Worm (Caenorhabditis elegans) whole organism, L3 larva: Measurements from ENCODE around the gene fbxc-49.
A peak's percentile ranks its signal among the peaks of the same experiment; 100 is the strongest.

Source experiments
- R02D3.7 ChIP-seq: fragments of 150-350 bp; optimal IDR thresholded peaks from 2 replicates; lab custom pipeline; 2014; ENCODE audit warnings: missing biosample characterization, missing genetic modification characterization
- aly-2 ChIP-seq: fragments of 150-350 bp; optimal IDR thresholded peaks from 2 replicates; lab custom pipeline; 2014; ENCODE audit warnings: missing biosample characterization, missing genetic modification characterization
- ama-1 ChIP-seq: fragments of 150-350 bp; optimal IDR thresholded peaks from 2 replicates; lab custom pipeline; 2018
- ceh-16 ChIP-seq: sonication (generic microtip); optimal IDR thresholded peaks from 2 replicates; lab custom pipeline; 2017; ENCODE audit warnings: missing biosample characterization, missing genetic modification characterization
- ceh-28 ChIP-seq: fragments of 150-350 bp; optimal IDR thresholded peaks from 2 replicates; lab custom pipeline; 2014; ENCODE audit warnings: missing biosample characterization, missing genetic modification reagents, missing genetic modification characterization
- ceh-9 ChIP-seq: sonication (generic microtip); optimal IDR thresholded peaks from 2 replicates; lab custom pipeline; 2018; ENCODE audit warnings: missing biosample characterization, missing genetic modification characterization
- daf-12 ChIP-seq: fragments of 150-350 bp; optimal IDR thresholded peaks from 2 replicates; lab custom pipeline; 2014; ENCODE audit warnings: missing biosample characterization, missing genetic modification reagents, missing genetic modification characterization
- elt-1 ChIP-seq: fragments of 150-350 bp; optimal IDR thresholded peaks from 2 replicates; lab custom pipeline; 2014; ENCODE audit warnings: missing biosample characterization, missing genetic modification characterization
- elt-2 ChIP-seq: sonication (generic microtip); optimal IDR thresholded peaks from 2 replicates; lab custom pipeline; 2016; ENCODE audit warnings: missing genetic modification reagents, mild to moderate bottlenecking, missing genetic modification characterization, missing compliant biosample characterization
- elt-3 ChIP-seq, 3 experiments: fragments of 150-350 bp in 1 of 3; sonication (generic microtip) in 2 of 3; optimal IDR thresholded peaks; 2 replicates in 2 of 3; 4 replicates in 1 of 3; lab custom pipeline; 2014 to 2017; ENCODE audit warnings: missing biosample characterization in 3 of 3, missing genetic modification characterization in 3 of 3
- eor-1 ChIP-seq, 2 experiments: fragments of 150-350 bp; optimal IDR thresholded peaks; 2 replicates each; lab custom pipeline; 2014 to 2018; ENCODE audit warnings: missing biosample characterization in 2 of 2, missing genetic modification characterization in 2 of 2
- fkh-10 ChIP-seq: sonication (generic microtip); optimal IDR thresholded peaks from 2 replicates; lab custom pipeline; 2017; ENCODE audit warnings: missing biosample characterization, missing genetic modification reagents, missing genetic modification characterization
- fkh-2 ChIP-seq: fragments of 150-350 bp; optimal IDR thresholded peaks from 2 replicates; lab custom pipeline; 2014; ENCODE audit warnings: missing biosample characterization, missing genetic modification reagents, missing genetic modification characterization
- fos-1 ChIP-seq: fragments of 150-350 bp; optimal IDR thresholded peaks from 2 replicates; lab custom pipeline; 2014; ENCODE audit warnings: missing biosample characterization, missing genetic modification characterization
- jun-1 ChIP-seq: fragments of 150-350 bp; optimal IDR thresholded peaks from 2 replicates; lab custom pipeline; 2014; ENCODE audit warnings: missing biosample characterization, missing genetic modification reagents, missing genetic modification characterization
- lin-15B ChIP-seq: fragments of 150-350 bp; optimal IDR thresholded peaks from 2 replicates; lab custom pipeline; 2014; ENCODE audit warnings: missing biosample characterization, missing genetic modification characterization
- lsy-12 ChIP-seq: sonication (generic microtip); optimal IDR thresholded peaks from 2 replicates; lab custom pipeline; 2016; ENCODE audit warnings: mild to moderate bottlenecking, missing genetic modification characterization, missing compliant biosample characterization
- mdl-1 ChIP-seq: fragments of 150-350 bp; optimal IDR thresholded peaks from 2 replicates; lab custom pipeline; 2014; ENCODE audit warnings: missing biosample characterization, missing genetic modification characterization
- mml-1 ChIP-seq: fragments of 150-350 bp; sonication (generic microtip); optimal IDR thresholded peaks from 3 replicates; lab custom pipeline; 2014; ENCODE audit warnings: missing biosample characterization, missing genetic modification characterization
- nfya-1 ChIP-seq: sonication (generic microtip); optimal IDR thresholded peaks from 2 replicates; lab custom pipeline; 2017; ENCODE audit warnings: missing genetic modification characterization, mild to moderate bottlenecking, missing compliant biosample characterization, antibody characterized with exemption, moderate library complexity; ENCODE audit not compliant: insufficient read depth
- nhr-12 ChIP-seq: fragments of 150-350 bp; optimal IDR thresholded peaks from 2 replicates; lab custom pipeline; 2014; ENCODE audit warnings: missing biosample characterization, missing genetic modification characterization
- nhr-23 ChIP-seq: fragments of 150-350 bp; optimal IDR thresholded peaks from 2 replicates; lab custom pipeline; 2014; ENCODE audit warnings: missing biosample characterization, missing genetic modification reagents, missing genetic modification characterization
- nhr-237 ChIP-seq: fragments of 150-350 bp; optimal IDR thresholded peaks from 2 replicates; lab custom pipeline; 2014; ENCODE audit warnings: missing biosample characterization, missing genetic modification characterization
- nhr-28 ChIP-seq: fragments of 150-350 bp; optimal IDR thresholded peaks from 2 replicates; lab custom pipeline; 2014; ENCODE audit warnings: missing biosample characterization, missing genetic modification characterization
- nhr-67 ChIP-seq: fragments of 150-350 bp; optimal IDR thresholded peaks from 2 replicates; lab custom pipeline; 2014; ENCODE audit warnings: missing biosample characterization, missing genetic modification characterization
- nhr-76 ChIP-seq: fragments of 150-350 bp; sonication (generic microtip); optimal IDR thresholded peaks from 5 replicates; lab custom pipeline; 2014; ENCODE audit warnings: missing biosample characterization, missing genetic modification characterization
- nhr-77 ChIP-seq: fragments of 150-350 bp; optimal IDR thresholded peaks from 2 replicates; lab custom pipeline; 2014; ENCODE audit warnings: missing biosample characterization, missing genetic modification characterization
- pqm-1 ChIP-seq: fragments of 150-350 bp; optimal IDR thresholded peaks from 2 replicates; lab custom pipeline; 2017; ENCODE audit warnings: missing biosample characterization, missing genetic modification characterization, inconsistent platforms
- sea-2 ChIP-seq: fragments of 150-350 bp; sonication (generic microtip); optimal IDR thresholded peaks from 4 replicates; lab custom pipeline; 2014; ENCODE audit warnings: missing biosample characterization, missing genetic modification reagents, missing genetic modification characterization
- skn-1 ChIP-seq: fragments of 150-350 bp; optimal IDR thresholded peaks from 2 replicates; lab custom pipeline; 2014; ENCODE audit warnings: missing biosample characterization, missing genetic modification characterization
- unc-39 ChIP-seq: sonication (generic microtip); optimal IDR thresholded peaks from 4 replicates; lab custom pipeline; 2017; ENCODE audit warnings: missing biosample characterization, missing genetic modification characterization
- unc-62 ChIP-seq: fragments of 150-350 bp; sonication (generic microtip); optimal IDR thresholded peaks from 4 replicates; lab custom pipeline; 2014; ENCODE audit warnings: missing biosample characterization, missing genetic modification reagents, missing genetic modification characterization
- zag-1 ChIP-seq: fragments of 150-350 bp; optimal IDR thresholded peaks from 2 replicates; lab custom pipeline; 2014; ENCODE audit warnings: missing biosample characterization, missing genetic modification characterization
- ztf-11 ChIP-seq: fragments of 150-350 bp; optimal IDR thresholded peaks from 2 replicates; lab custom pipeline; 2014; ENCODE audit warnings: missing biosample characterization, missing genetic modification characterization
- ztf-4 ChIP-seq: fragments of 150-350 bp; optimal IDR thresholded peaks from 2 replicates; lab custom pipeline; 2014; ENCODE audit warnings: missing biosample characterization, missing genetic modification characterization

fbxc-49 gene

ce11 chrII:2114488-2114887 is 30.6 kb downstream of the fbxc-49 start:
- TF ChIP-seq mml-1 (tag; lab: Kevin White, UChicago) (no peak), nhr-67 (tag; lab: Kevin White, UChicago) (no peak), nhr-23 (tag; lab: Kevin White, UChicago) (no peak), lin-15B (tag; lab: Kevin White, UChicago) (no peak), ztf-4 (tag; lab: Kevin White, UChicago) (no peak), skn-1 (tag; lab: Kevin White, UChicago) (no peak), elt-1 (tag; lab: Kevin White, UChicago) (no peak), ceh-16 (tag; lab: Kevin White, UChicago) (no peak), fkh-2 (no peak), jun-1 (no peak), mdl-1 (tag; lab: Kevin White, UChicago) (no peak), elt-3 (tag; optimal IDR thresholded peaks at IDR 0.05; lab: Kevin White, UChicago) (no peak), eor-1 (tag; optimal IDR thresholded peaks at IDR 0.05; lab: Kevin White, UChicago) (no peak)

ce11 chrII:2116794-2117193 is 32.9 kb downstream of the fbxc-49 start, which contains the start of gene srh-195:
Gene srh-195 (minus strand): TSS chrII:2116894.
- no peak for TF ChIP-seq ama-1
- TF ChIP-seq mdl-1 (tag; lab: Kevin White, UChicago) = no peak
- TF ChIP-seq ceh-16 (tag; lab: Kevin White, UChicago) = no peak
- TF ChIP-seq ceh-9 (tag; lab: Kevin White, UChicago) = no peak
- TF ChIP-seq nhr-237 (tag; lab: Kevin White, UChicago) = no peak
- TF ChIP-seq unc-39 (tag; lab: Kevin White, UChicago) = no peak
- TF ChIP-seq nhr-28 (tag; lab: Kevin White, UChicago) = no peak
- no peak for TF ChIP-seq fkh-10 (GFP tag; lab: Kevin White, UChicago)
- TF ChIP-seq unc-62 (GFP tag; lab: Kevin White, UChicago) = no peak
- no peak for TF ChIP-seq lsy-12 (tag; lab: Kevin White, UChicago)
- TF ChIP-seq ztf-4 (tag; lab: Kevin White, UChicago) = no peak
- TF ChIP-seq elt-2 (tag; lab: Kevin White, UChicago) = no peak
- no peak for TF ChIP-seq skn-1 (tag; lab: Kevin White, UChicago)
- TF ChIP-seq aly-2 = no peak
- no peak for TF ChIP-seq sea-2
- TF ChIP-seq ceh-28 (tag; lab: Kevin White, UChicago) = no peak

ce11 chrII:2122091-2122490 is 38.2 kb downstream of the fbxc-49 start, which contains the start of gene math-37:
Gene math-37 (minus strand): TSS chrII:2122191.
- TF ChIP-seq mdl-1 (tag; lab: Kevin White, UChicago) (no peak), fos-1 (no peak), jun-1 (no peak), elt-2 (tag; lab: Kevin White, UChicago) (peak; percentile 55), pqm-1 (tag; lab: Kevin White, UChicago) (peak; percentile 18), zag-1 (no peak)

ce11 chrII:2122762-2123161 is 38.8 kb downstream of the fbxc-49 start:
- TF ChIP-seq daf-12 (tag; lab: Kevin White, UChicago) = no peak
- no peak for TF ChIP-seq nhr-23 (tag; lab: Kevin White, UChicago)
- no peak for TF ChIP-seq nhr-67 (tag; lab: Kevin White, UChicago)
- peak; percentile 55 for TF ChIP-seq elt-2 (tag; lab: Kevin White, UChicago)
- TF ChIP-seq sea-2 = no peak
- no peak for TF ChIP-seq fkh-10 (GFP tag; lab: Kevin White, UChicago)
- TF ChIP-seq nhr-237 (tag; lab: Kevin White, UChicago) = no peak
- no peak for TF ChIP-seq ztf-11 (tag; lab: Kevin White, UChicago)

- TF ChIP-seq mml-1 (tag; lab: Kevin White, UChicago) (no peak), nhr-12 (no peak), aly-2 (no peak), elt-1 (tag; lab: Kevin White, UChicago) (no peak), nhr-77 (no peak), ztf-11 (tag; lab: Kevin White, UChicago) (no peak), ama-1 (no peak), nhr-76 (tag; lab: Kevin White, UChicago) (no peak), mdl-1 (tag; lab: Kevin White, UChicago) (no peak), daf-12 (tag; lab: Kevin White, UChicago) (no peak), skn-1 (tag; lab: Kevin White, UChicago) (no peak), R02D3.7 (no peak), nfya-1 (tag; lab: Kevin White, UChicago) (no peak)
Observed at ce11 chrII:2130770-2131169, 46.8 kb downstream of the fbxc-49 start, which contains the start of gene sdz-28. Gene sdz-28 (plus strand): TSS chrII:2131070.
